Worm (Caenorhabditis elegans) whole organism, young adult: Measurements from ENCODE around the gene K09E4.4.

Experiments
- B0019.2 ChIP-seq: fragments of 200-800 bp; sonication (Bioruptor generic); conservative IDR thresholded peaks from 2 replicates; pipeline ENCODE4 v1.3.6; 2022; ENCODE audit warnings: missing genetic modification reagents, missing genetic modification characterization, missing compliant biosample characterization
- B0035.1 ChIP-seq: sonication (generic microtip); optimal IDR thresholded peaks from 2 replicates; lab custom pipeline; 2016; ENCODE audit warnings: missing genetic modification characterization, mild to moderate bottlenecking, missing compliant biosample characterization, missing genotype, missing genetic modification reagents
- F23B12.7 ChIP-seq: sonication (generic microtip); optimal IDR thresholded peaks from 2 replicates; lab custom pipeline; 2017; ENCODE audit warnings: missing genetic modification characterization, mild to moderate bottlenecking, missing compliant biosample characterization, antibody characterized with exemption, moderate library complexity; ENCODE audit not compliant: insufficient read depth
- F37B4.10 ChIP-seq: fragments of 200-800 bp; sonication (Bioruptor generic); IDR thresholded peaks from 2 replicates; pipeline ENCODE4 v1.3.6; 2022; ENCODE audit warnings: missing genetic modification characterization, missing compliant biosample characterization
- F39B2.1 ChIP-seq: fragments of 200-800 bp; sonication (Bioruptor generic); IDR thresholded peaks from 2 replicates; pipeline ENCODE4 v1.3.6; 2022; ENCODE audit warnings: missing genetic modification reagents, missing genetic modification characterization, missing compliant biosample characterization
- F52B5.7 ChIP-seq: sonication (generic microtip); optimal IDR thresholded peaks from 2 replicates; lab custom pipeline; 2016; ENCODE audit warnings: mild to moderate bottlenecking, missing genetic modification characterization, missing compliant biosample characterization
- F55B11.4 ChIP-seq: sonication (generic microtip); optimal IDR thresholded peaks from 2 replicates; lab custom pipeline; 2016; ENCODE audit warnings: missing compliant biosample characterization, missing genetic modification characterization, borderline replicate concordance; ENCODE audit not compliant: insufficient read depth
- F57A8.1 ChIP-seq: fragments of 200-800 bp; sonication (Bioruptor generic); optimal IDR thresholded peaks from 2 replicates; lab custom pipeline; 2018; ENCODE audit warnings: mild to moderate bottlenecking, missing genetic modification characterization, moderate library complexity, missing compliant biosample characterization
- F57C9.4 ChIP-seq: sonication (generic microtip); optimal IDR thresholded peaks from 2 replicates; lab custom pipeline; 2017; ENCODE audit warnings: mild to moderate bottlenecking, missing genetic modification characterization, missing compliant biosample characterization
- Y56A3A.18 ChIP-seq: fragments of 200-800 bp; sonication (Bioruptor generic); IDR thresholded peaks from 2 replicates; pipeline ENCODE4 v1.3.6; 2022; ENCODE audit warnings: missing genetic modification reagents, missing genetic modification characterization, missing compliant biosample characterization
- ama-1 ChIP-seq, 3 experiments: fragments of 150-350 bp in 1 of 3; sonication (generic microtip) in 2 of 3; optimal IDR thresholded peaks; 2 replicates each; lab custom pipeline; 2014 to 2018; ENCODE audit warnings: missing biosample characterization in 2 of 3, missing genetic modification characterization in 2 of 3, missing genetic modification reagents in 2 of 3
- aptf-3 ChIP-seq: fragments of 200-800 bp; sonication (Bioruptor generic); IDR thresholded peaks from 2 replicates; pipeline ENCODE4 v1.3.6; 2022; ENCODE audit warnings: missing genetic modification characterization, missing compliant biosample characterization
- cebp-2 ChIP-seq: fragments of 200-800 bp; sonication (Bioruptor generic); IDR thresholded peaks from 2 replicates; pipeline ENCODE4 v1.3.6; 2022; ENCODE audit warnings: missing genetic modification characterization, missing compliant biosample characterization
- ceh-58 ChIP-seq: fragments of 200-800 bp; sonication (Bioruptor generic); IDR thresholded peaks from 2 replicates; pipeline ENCODE4 v1.3.6; 2022; ENCODE audit warnings: missing genetic modification characterization, missing compliant biosample characterization
- dpl-1 ChIP-seq: fragments of 150-350 bp; optimal IDR thresholded peaks from 2 replicates; lab custom pipeline; 2014; ENCODE audit warnings: missing biosample characterization, missing genetic modification reagents, missing genetic modification characterization
- egl-18 ChIP-seq: fragments of 200-800 bp; sonication (Bioruptor generic); IDR thresholded peaks from 2 replicates; pipeline ENCODE4 v1.3.6; 2022; ENCODE audit warnings: missing genetic modification reagents, missing genetic modification characterization, missing compliant biosample characterization
- egrh-3 ChIP-seq: fragments of 200-800 bp; sonication (Bioruptor generic); IDR thresholded peaks from 2 replicates; pipeline ENCODE4 v1.3.6; 2022; ENCODE audit warnings: missing genetic modification reagents, missing genetic modification characterization, missing compliant biosample characterization
- gei-17 ChIP-seq: fragments of 200-800 bp; sonication (Bioruptor generic); optimal IDR thresholded peaks from 2 replicates; lab custom pipeline; 2018; ENCODE audit warnings: mild to moderate bottlenecking, missing genetic modification characterization, missing compliant biosample characterization
- him-1 ChIP-seq: sonication (generic microtip); optimal IDR thresholded peaks from 2 replicates; lab custom pipeline; 2016; ENCODE audit warnings: missing genotype, missing genetic modification reagents, missing genetic modification characterization, missing compliant biosample characterization
- lin-40 ChIP-seq: sonication (generic microtip); optimal IDR thresholded peaks from 2 replicates; lab custom pipeline; 2016; ENCODE audit warnings: missing genetic modification characterization, mild to moderate bottlenecking, missing compliant biosample characterization, missing genotype, missing genetic modification reagents
- lir-1 ChIP-seq: fragments of 200-800 bp; sonication (Bioruptor generic); conservative IDR thresholded peaks from 2 replicates; pipeline ENCODE4 v1.3.6; 2022; ENCODE audit warnings: missing genetic modification reagents, missing genetic modification characterization, missing compliant biosample characterization
- lsy-27 ChIP-seq: sonication (generic microtip); optimal IDR thresholded peaks from 2 replicates; lab custom pipeline; 2017; ENCODE audit warnings: missing genetic modification characterization, mild to moderate bottlenecking, missing compliant biosample characterization, antibody characterized with exemption, missing genotype, borderline replicate concordance; ENCODE audit not compliant: insufficient read depth
- madf-6 ChIP-seq: fragments of 200-800 bp; sonication (Bioruptor generic); IDR thresholded peaks from 2 replicates; pipeline ENCODE4 v1.3.6; 2022; ENCODE audit warnings: missing genetic modification reagents, missing genetic modification characterization, missing compliant biosample characterization
- madf-8 ChIP-seq: fragments of 200-800 bp; sonication (Bioruptor generic); conservative IDR thresholded peaks from 2 replicates; pipeline ENCODE4 v1.3.6; 2022; ENCODE audit warnings: missing genetic modification reagents, missing genetic modification characterization, missing compliant biosample characterization
- mcd-1 ChIP-seq: fragments of 200-800 bp; sonication (Bioruptor generic); IDR thresholded peaks from 2 replicates; pipeline ENCODE4 v1.3.6; 2022; ENCODE audit warnings: missing genetic modification reagents, missing genetic modification characterization, missing compliant biosample characterization
- nfya-2 ChIP-seq: fragments of 200-800 bp; sonication (Bioruptor generic); IDR thresholded peaks from 2 replicates; pipeline ENCODE4 v1.3.6; 2022; ENCODE audit warnings: missing genetic modification reagents, missing genetic modification characterization, missing compliant biosample characterization
- nfyb-1 ChIP-seq: fragments of 200-800 bp; sonication (Bioruptor generic); IDR thresholded peaks from 2 replicates; pipeline ENCODE4 v1.3.6; 2022; ENCODE audit warnings: missing genetic modification reagents, missing genetic modification characterization, missing compliant biosample characterization
- repo-1 ChIP-seq: sonication (generic microtip); optimal IDR thresholded peaks from 2 replicates; lab custom pipeline; 2017; ENCODE audit warnings: mild to moderate bottlenecking, missing genetic modification characterization, missing compliant biosample characterization
- sea-2 ChIP-seq: fragments of 200-800 bp; sonication (Bioruptor generic); IDR thresholded peaks from 2 replicates; pipeline ENCODE4 v1.3.6; 2022; ENCODE audit warnings: missing genetic modification characterization, missing compliant biosample characterization
- snpc-1.3 ChIP-seq: sonication (generic microtip); optimal IDR thresholded peaks from 2 replicates; lab custom pipeline; 2017; ENCODE audit warnings: missing genetic modification characterization, mild to moderate bottlenecking, missing compliant biosample characterization, antibody characterized with exemption, moderate library complexity, missing genotype, missing genetic modification reagents; ENCODE audit not compliant: insufficient read depth
- snpc-4 ChIP-seq, 5 experiments: fragments of 150-350 bp in 1 of 5; sonication (generic microtip) in 4 of 5; optimal IDR thresholded peaks; 2 replicates each; lab custom pipeline; 2014 to 2018; ENCODE audit warnings: missing genetic modification characterization in 5 of 5, missing biosample characterization in 3 of 5, antibody characterized with exemption in 2 of 5, mild to moderate bottlenecking in 2 of 5, missing compliant biosample characterization in 2 of 5, missing genotype in 2 of 5, moderate library complexity in 2 of 5, missing genetic modification reagents in 1 of 5
- zfh-2 ChIP-seq: fragments of 200-800 bp; sonication (Bioruptor generic); conservative IDR thresholded peaks from 2 replicates; pipeline ENCODE4 v1.3.6; 2022; ENCODE audit warnings: missing genetic modification reagents, missing genetic modification characterization, missing compliant biosample characterization
- zim-3 ChIP-seq: sonication (generic microtip); optimal IDR thresholded peaks from 2 replicates; lab custom pipeline; 2017; ENCODE audit warnings: mild to moderate bottlenecking, missing genetic modification characterization, moderate library complexity, missing compliant biosample characterization

K09E4.4 gene

ce11 chrII:14096814-14097213 lies 25.2 kb downstream of the K09E4.4 start:
- TF ChIP-seq snpc-4 (GFP tag; optimal IDR thresholded peaks at IDR 0.05; lab: Kevin White, UChicago) (no peak), snpc-4 (tag; optimal IDR thresholded peaks at IDR 0.05; lab: Kevin White, UChicago) (peak in 2 of 4 experiments; percentile 26 to 46), Y56A3A.18 (no peak), gei-17 (GFP tag; lab: Kevin White, UChicago) (no peak), F52B5.7 (no peak), egl-18 (GFP tag; lab: Robert Waterston, UW) (no peak), F39B2.1 (GFP tag; lab: Robert Waterston, UW) (no peak), zfh-2 (GFP tag; lab: Robert Waterston, UW) (peak; percentile 81), dpl-1 (GFP tag; lab: Kevin White, UChicago) (no peak), cebp-2 (GFP tag; lab: Robert Waterston, UW) (no peak), egrh-3 (peak; percentile 35; the same call in 1 of the 2 replicates)

- TF ChIP-seq egrh-3 (peak; percentile 44; the same call in 1 of the 2 replicates), lsy-27 (tag; lab: Kevin White, UChicago) (no peak), zfh-2 (GFP tag; lab: Robert Waterston, UW) (peak; percentile 69)
Measured at ce11 chrII:14095875-14096274, 26.1 kb downstream of the K09E4.4 start.

ce11 chrII:14094590-14094989 lies 27.4 kb downstream of the K09E4.4 start, which contains the start of gene col-87:
Gene col-87 (minus strand): TSS chrII:14094690.
- TF ChIP-seq ceh-58 (GFP tag; lab: Robert Waterston, UW) (no peak), B0019.2 (GFP tag; lab: Robert Waterston, UW) (no peak), repo-1 (tag; lab: Kevin White, UChicago) (no peak), snpc-1.3 (no peak), F23B12.7 (no peak), sea-2 (GFP tag; lab: Robert Waterston, UW) (no peak), egrh-3 (no peak), madf-6 (no peak), F57C9.4 (tag; lab: Kevin White, UChicago) (no peak), zim-3 (no peak), B0035.1 (tag; lab: Kevin White, UChicago) (no peak), madf-8 (no peak)

ce11 chrII:14091182-14091581 lies 30.8 kb downstream of the K09E4.4 start:
- TF ChIP-seq madf-6 (no peak), F37B4.10 (GFP tag; lab: Robert Waterston, UW) (0 out of 2 replicates have a peak, but pooled peaks have one; percentile 39), lir-1 (GFP tag; lab: Robert Waterston, UW) (no peak), zfh-2 (GFP tag; lab: Robert Waterston, UW) (peak; percentile 87), mcd-1 (GFP tag; lab: Robert Waterston, UW) (no peak), F57A8.1 (GFP tag; lab: Kevin White, UChicago) (no peak), F55B11.4 (tag; lab: Kevin White, UChicago) (no peak), egrh-3 (peak; percentile 89), ama-1 (optimal IDR thresholded peaks at IDR 0.05; lab: Kevin White, UChicago) (no peak), ama-1 (GFP tag; optimal IDR thresholded peaks at IDR 0.05; lab: Kevin White, UChicago) (no peak)
- TF ChIP-seq, all 124 proteins: peak for 3

ce11 chrII:14089796-14090372 lies 32.1 kb downstream of the K09E4.4 start:
- no peak for TF ChIP-seq aptf-3
- TF ChIP-seq egrh-3 = peak; percentile 40; the same call in 1 of the 2 replicates
- TF ChIP-seq nfyb-1 (GFP tag; lab: Robert Waterston, UW) = peak; percentile 94
- TF ChIP-seq lin-40 = no peak
- 0 out of 2 replicates have a peak, but pooled peaks have one; percentile 11 for TF ChIP-seq mcd-1 (GFP tag; lab: Robert Waterston, UW)
- peak; percentile 66 for TF ChIP-seq zfh-2 (GFP tag; lab: Robert Waterston, UW)
- TF ChIP-seq him-1 (tag; lab: Kevin White, UChicago) = peak; percentile 15
- peak; percentile 62; the same call in 1 of the 2 replicates for TF ChIP-seq nfya-2 (GFP tag; lab: Robert Waterston, UW)
